Fruit fly (Drosophila melanogaster): ENCODE data around the gene Rrp40.

The Rrp40 gene

DNA sequence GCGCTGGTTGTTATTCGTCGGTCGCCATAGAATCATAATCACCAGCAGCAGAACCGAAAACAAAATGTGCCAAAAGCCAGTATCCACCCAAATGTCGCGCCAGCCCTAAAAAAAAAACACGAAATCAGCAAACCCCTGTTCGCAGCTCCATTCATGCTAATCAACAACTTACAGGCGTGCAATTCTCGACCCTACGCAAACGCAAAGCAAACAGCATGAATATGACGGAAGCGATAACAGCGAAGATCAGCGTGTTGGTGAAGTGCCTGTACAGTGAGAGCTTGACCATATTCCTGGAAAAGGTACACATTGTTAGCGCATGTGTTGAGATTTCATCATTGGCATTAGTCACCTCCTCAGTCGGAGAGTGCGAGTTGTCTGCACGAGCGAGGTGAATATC, 20.4 kb upstream of the Rrp40 start:
- TF ChIP-seq Trl (optimal IDR thresholded peaks at IDR 0.05) (no peak), Trl (GFP tag; optimal IDR thresholded peaks at IDR 0.05) (no peak), z (GFP tag; IDR thresholded peaks at IDR 0.05) (no peak), tgo (GFP tag; IDR thresholded peaks at IDR 0.05) (no peak), CG4424 (GFP tag; optimal IDR thresholded peaks at IDR 0.05) (no peak), CG18476 (GFP tag; optimal IDR thresholded peaks at IDR 0.05) (no peak), CG32532 (GFP tag; IDR thresholded peaks at IDR 0.05) (no peak), bab2 (GFP tag; optimal IDR thresholded peaks at IDR 0.05) (no peak), scrt (GFP tag; optimal IDR thresholded peaks at IDR 0.05) (no peak), CG7357 (GFP tag; IDR thresholded peaks at IDR 0.05) (no peak), MBD-R2 (GFP tag; IDR thresholded peaks at IDR 0.05) (no peak), Oaz (GFP tag; IDR thresholded peaks at IDR 0.05) (no peak), CG11504 (tag; optimal IDR thresholded peaks at IDR 0.05) (no peak), CG12219 (GFP tag; optimal IDR thresholded peaks at IDR 0.05) (no peak), Dll (GFP tag; IDR thresholded peaks at IDR 0.05; ENCODE audit: partially characterized antibody) (no peak), CG18619 (GFP tag; optimal IDR thresholded peaks at IDR 0.05) (no peak), Fer1 (GFP tag; optimal IDR thresholded peaks at IDR 0.05) (no peak), CG7271 (tag; optimal IDR thresholded peaks at IDR 0.05) (no peak)

DNA sequence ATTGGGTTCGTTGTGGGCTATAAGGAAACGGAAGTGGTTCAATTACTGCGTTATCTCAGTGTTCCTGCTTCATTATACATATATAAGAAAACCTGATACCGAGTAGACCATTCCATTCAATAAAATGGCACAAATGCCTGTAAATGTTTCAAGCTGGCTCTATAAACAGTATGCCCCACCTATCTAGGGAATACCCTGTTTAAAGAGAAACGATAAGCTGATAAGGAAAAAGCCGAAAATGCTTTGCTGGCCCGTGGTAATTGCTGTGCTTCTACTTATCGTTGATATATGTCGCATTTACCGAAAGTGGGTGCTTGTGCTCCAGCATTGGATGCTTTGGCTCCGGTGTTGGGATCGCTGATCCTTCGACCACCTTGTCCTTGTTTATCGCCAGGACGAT, 19.2 kb upstream of the Rrp40 start:
- peak; percentile 18 for TF ChIP-seq Ets65A (GFP tag)
- no peak for TF ChIP-seq Atf6 (GFP tag; IDR thresholded peaks at IDR 0.05)
- TF ChIP-seq CG10654 (GFP tag; optimal IDR thresholded peaks at IDR 0.05): no peak
- TF ChIP-seq bbx (GFP tag; IDR thresholded peaks at IDR 0.05; ENCODE audit: partially characterized antibody): no peak
- TF ChIP-seq CG34376 (GFP tag; optimal IDR thresholded peaks at IDR 0.05): peak; percentile 13
- TF ChIP-seq so (GFP tag; IDR thresholded peaks at IDR 0.05): no peak
- TF ChIP-seq GATAe (GFP tag; conservative IDR thresholded peaks at IDR 0.05): 0 out of 2 replicates have a peak, but pooled peaks have one; percentile 32
- TF ChIP-seq Rfx (GFP tag; IDR thresholded peaks at IDR 0.05): no peak; the same call in 1 of the 2 replicates
- TF ChIP-seq sug (tag; optimal IDR thresholded peaks at IDR 0.05): peak; percentile 12
- TF ChIP-seq zfh1 (GFP tag; IDR thresholded peaks at IDR 0.05): no peak
- TF ChIP-seq tll (GFP tag; optimal IDR thresholded peaks at IDR 0.05): no peak
- TF ChIP-seq CG7271 (tag; optimal IDR thresholded peaks at IDR 0.05): no peak
- TF ChIP-seq z (GFP tag; IDR thresholded peaks at IDR 0.05): no peak
- no peak for TF ChIP-seq sim (GFP tag; IDR thresholded peaks at IDR 0.05)
- peak; percentile 4 for TF ChIP-seq D19B (GFP tag; optimal IDR thresholded peaks at IDR 0.05)
- no peak for TF ChIP-seq tio (GFP tag; optimal IDR thresholded peaks at IDR 0.05)
- TF ChIP-seq dm (GFP tag; optimal IDR thresholded peaks at IDR 0.05): no peak
- TF ChIP-seq cas (GFP tag; IDR thresholded peaks at IDR 0.05): no peak
- TF ChIP-seq Med (GFP tag): peak; percentile 70
- TF ChIP-seq row (GFP tag; IDR thresholded peaks at IDR 0.05): peak; percentile 48; the same call in 2 of the 3 replicates
- TF ChIP-seq Antp (GFP tag; optimal IDR thresholded peaks at IDR 0.05): no peak
- TF ChIP-seq mirr (GFP tag; optimal IDR thresholded peaks at IDR 0.05): peak; percentile 4
- no peak for TF ChIP-seq CG16779 (GFP tag; IDR thresholded peaks at IDR 0.05)
- no peak for TF ChIP-seq CG18262 (tag; optimal IDR thresholded peaks at IDR 0.05)
- TF ChIP-seq ash1 (GFP tag; optimal IDR thresholded peaks at IDR 0.05): no peak
- TF ChIP-seq H2.0 (GFP tag; IDR thresholded peaks at IDR 0.05): no peak
- TF ChIP-seq Poxn (GFP tag; IDR thresholded peaks at IDR 0.05): no peak
- TF ChIP-seq chinmo (GFP tag; IDR thresholded peaks at IDR 0.05; ENCODE audit: partially characterized antibody): peak; percentile 69; the same call in 1 of the 4 replicates
- TF ChIP-seq CG9932 (GFP tag; IDR thresholded peaks at IDR 0.05): 0 out of 2 replicates have a peak, but pooled peaks have one; percentile 13
- peak; percentile 22 for TF ChIP-seq CG2120 (GFP tag; optimal IDR thresholded peaks at IDR 0.05)
- peak; percentile 13 for TF ChIP-seq Fer3 (tag; optimal IDR thresholded peaks at IDR 0.05)
- no peak for TF ChIP-seq Myb (GFP tag; optimal IDR thresholded peaks at IDR 0.05)
- TF ChIP-seq CG10366 (GFP tag; IDR thresholded peaks at IDR 0.05): no peak
- TF ChIP-seq nerfin-2 (GFP tag; IDR thresholded peaks at IDR 0.05; ENCODE audit: partially characterized antibody): no peak
- TF ChIP-seq exex (tag; optimal IDR thresholded peaks at IDR 0.05): peak; percentile 78

Data from whole organism, embryonic.